Fruit fly (Drosophila melanogaster): ENCODE measurements around the gene ymp.

ymp gene

DNA sequence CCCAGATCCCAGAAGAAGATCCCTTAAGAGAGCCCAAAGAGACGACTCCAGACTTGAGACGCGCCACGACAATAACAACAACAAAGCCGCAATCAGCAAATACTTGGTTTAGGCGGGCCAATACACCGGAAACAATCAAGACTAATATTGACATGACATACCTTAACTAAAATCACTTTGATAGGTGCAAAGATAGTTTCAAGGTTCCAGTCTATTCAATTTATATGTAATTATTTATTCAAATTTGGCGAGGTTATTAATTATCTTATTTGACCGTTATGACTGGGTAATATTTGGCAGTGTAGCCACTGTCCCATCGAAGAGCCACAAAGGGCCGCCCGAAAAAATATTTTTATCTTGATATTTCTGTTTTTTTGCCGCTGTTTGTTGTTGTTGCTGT, 31.5 kb upstream of the ymp start (continued):
- TF ChIP-seq Six4 (GFP tag; optimal IDR thresholded peaks at IDR 0.05) (peak; percentile 48), CG14965 (GFP tag; optimal IDR thresholded peaks at IDR 0.05; ENCODE audit: borderline replicate concordance) (no peak), Hr51 (GFP tag; optimal IDR thresholded peaks at IDR 0.05) (peak in 1 of 2 experiments; percentile 58), CG31224 (GFP tag; IDR thresholded peaks at IDR 0.05) (no peak), CG6654 (GFP tag; optimal IDR thresholded peaks at IDR 0.05) (no peak), dmrt99B (tag; optimal IDR thresholded peaks at IDR 0.05) (peak; percentile 67), onecut (GFP tag; IDR thresholded peaks at IDR 0.05) (0 out of 2 replicates have a peak, but pooled peaks have one; percentile 18), jumu (GFP tag; optimal IDR thresholded peaks at IDR 0.05) (peak; percentile 29), kni (GFP tag; optimal IDR thresholded peaks at IDR 0.05) (no peak), pho (GFP tag; optimal IDR thresholded peaks at IDR 0.05) (no peak), trem (tag; optimal IDR thresholded peaks at IDR 0.05) (peak; percentile 52), CG17612 (GFP tag; IDR thresholded peaks at IDR 0.05) (no peak), CG7357 (GFP tag; IDR thresholded peaks at IDR 0.05) (peak; percentile 52; the same call in 2 of the 3 replicates), CG10543 (GFP tag; optimal IDR thresholded peaks at IDR 0.05) (no peak), CG16779 (GFP tag; IDR thresholded peaks at IDR 0.05) (no peak), sd (tag; optimal IDR thresholded peaks at IDR 0.05) (no peak), CG1832 (GFP tag; optimal IDR thresholded peaks at IDR 0.05) (no peak), D (optimal IDR thresholded peaks at IDR 0.05) (no peak), D (GFP tag; optimal IDR thresholded peaks at IDR 0.05) (peak; percentile 58), sug (tag; optimal IDR thresholded peaks at IDR 0.05) (no peak), ind (GFP tag; optimal IDR thresholded peaks at IDR 0.05) (peak; percentile 52), Bteb2 (GFP tag; optimal IDR thresholded peaks at IDR 0.05) (no peak), Bgb (GFP tag; IDR thresholded peaks at IDR 0.05; ENCODE audit: partially characterized antibody) (no peak), CG4282 (GFP tag; optimal IDR thresholded peaks at IDR 0.05) (no peak), da (GFP tag; optimal IDR thresholded peaks at IDR 0.05) (no peak), Fer1 (GFP tag; optimal IDR thresholded peaks at IDR 0.05) (no peak), cad (GFP tag; optimal IDR thresholded peaks at IDR 0.05) (no peak), nerfin-2 (GFP tag; IDR thresholded peaks at IDR 0.05; ENCODE audit: partially characterized antibody) (no peak), CG13296 (GFP tag; optimal IDR thresholded peaks at IDR 0.05) (peak; percentile 15), Fer2 (tag; optimal IDR thresholded peaks at IDR 0.05) (no peak), zen (tag; optimal IDR thresholded peaks at IDR 0.05) (peak; percentile 85), CG11560 (tag; IDR thresholded peaks at IDR 0.05) (peak; percentile 28; the same call in 1 of the 3 replicates), CG13123 (GFP tag; optimal IDR thresholded peaks at IDR 0.05) (no peak), ase (GFP tag; IDR thresholded peaks at IDR 0.05) (peak; percentile 47; the same call in 1 of the 3 replicates), CG11085 (GFP tag; IDR thresholded peaks at IDR 0.05) (no peak), CG10267 (tag; optimal IDR thresholded peaks at IDR 0.05) (peak; percentile 55), pum (GFP tag; optimal IDR thresholded peaks at IDR 0.05) (peak; percentile 43), usp (GFP tag; optimal IDR thresholded peaks at IDR 0.05) (no peak), lola (GFP tag; optimal IDR thresholded peaks at IDR 0.05) (peak in 1 of 3 experiments; percentile 61), CG4617 (GFP tag; optimal IDR thresholded peaks at IDR 0.05; ENCODE audit: borderline replicate concordance) (no peak), Hr3 (GFP tag; optimal IDR thresholded peaks at IDR 0.05) (peak; percentile 23), CG15696 (tag; optimal IDR thresholded peaks at IDR 0.05) (peak; percentile 83), HLH3B (GFP tag; IDR thresholded peaks at IDR 0.05) (0 out of 2 replicates have a peak, but pooled peaks have one; percentile 19), CG9797 (GFP tag; optimal IDR thresholded peaks at IDR 0.05) (no peak), Atf6 (GFP tag; IDR thresholded peaks at IDR 0.05) (no peak), slbo (GFP tag; IDR thresholded peaks at IDR 0.05) (peak; percentile 53), Drgx (GFP tag; IDR thresholded peaks at IDR 0.05) (peak; percentile 28; the same call in 1 of the 2 replicates), Chrac-16 (GFP tag; optimal IDR thresholded peaks at IDR 0.05) (peak; percentile 41), CG7786 (GFP tag; optimal IDR thresholded peaks at IDR 0.05) (no peak), wor (GFP tag; IDR thresholded peaks at IDR 0.05) (0 out of 2 replicates have a peak, but pooled peaks have one; percentile 11), CG5180 (GFP tag; optimal IDR thresholded peaks at IDR 0.05) (no peak)

Measured in whole organism, embryonic.